Fruit fly (Drosophila melanogaster): Measurements from ENCODE around the gene CheB93a.

The CheB93a gene

DNA sequence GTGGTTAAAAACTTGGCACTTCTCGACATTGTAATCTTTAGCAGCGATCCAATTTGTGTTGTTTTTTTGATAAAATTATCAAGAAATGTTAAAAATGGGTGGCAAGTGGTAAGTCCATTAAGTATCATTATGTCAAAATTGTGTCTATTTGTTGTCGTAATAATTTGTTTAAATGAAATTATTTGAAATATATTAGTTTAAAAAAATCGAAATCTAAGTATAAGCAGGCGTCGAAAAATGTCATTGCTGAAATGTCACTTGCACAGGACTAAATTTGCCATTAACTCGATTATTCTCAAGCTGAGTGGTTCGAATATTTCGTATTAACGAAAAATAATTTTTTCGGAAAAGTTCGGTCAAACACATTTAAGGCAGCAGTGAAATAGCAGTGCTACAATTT, 3.8 kb upstream of the CheB93a start, which contains the start of gene CG7907:
Gene CG7907, plus strand, starts transcription at position 301 of the 400 bp plus-strand sequence.
- no peak for TF ChIP-seq cic (GFP tag; optimal IDR thresholded peaks at IDR 0.05)
- TF ChIP-seq cnc (optimal IDR thresholded peaks at IDR 0.05), result no peak
- TF ChIP-seq CG12768 (GFP tag; optimal IDR thresholded peaks at IDR 0.05), result no peak

- no peak for TF ChIP-seq pad (GFP tag; optimal IDR thresholded peaks at IDR 0.05)
- TF ChIP-seq CG5204 (GFP tag; optimal IDR thresholded peaks at IDR 0.05), result no peak
- TF ChIP-seq CG7045 (GFP tag; optimal IDR thresholded peaks at IDR 0.05), result no peak
- TF ChIP-seq toe (GFP tag; optimal IDR thresholded peaks at IDR 0.05), result no peak
- TF ChIP-seq CG11617 (GFP tag; optimal IDR thresholded peaks at IDR 0.05), result no peak
- TF ChIP-seq CG33017 (tag; optimal IDR thresholded peaks at IDR 0.05), result no peak
- no peak for TF ChIP-seq bab1 (GFP tag; optimal IDR thresholded peaks at IDR 0.05)
- TF ChIP-seq cic (GFP tag; optimal IDR thresholded peaks at IDR 0.05), result no peak
- TF ChIP-seq Hr96 (GFP tag; optimal IDR thresholded peaks at IDR 0.05), result no peak
- no peak for TF ChIP-seq tj (GFP tag; optimal IDR thresholded peaks at IDR 0.05)
- TF ChIP-seq CG1620 (GFP tag; optimal IDR thresholded peaks at IDR 0.05), result no peak
- TF ChIP-seq Mnt (GFP tag; optimal IDR thresholded peaks at IDR 0.05), result no peak
These were observed 537 bp upstream of the CheB93a start for dm6 chr3R:21406708-21407107.

dm6 chr3R:21408372-21408771, 1.1 kb downstream of the CheB93a start:
- no peak for TF ChIP-seq CG12768 (GFP tag; optimal IDR thresholded peaks at IDR 0.05)
- TF ChIP-seq Crg-1 (GFP tag; optimal IDR thresholded peaks at IDR 0.05), result no peak
- TF ChIP-seq pad (GFP tag; optimal IDR thresholded peaks at IDR 0.05), result no peak
- no peak for TF ChIP-seq cic (GFP tag; optimal IDR thresholded peaks at IDR 0.05)
- TF ChIP-seq bab1 (GFP tag; optimal IDR thresholded peaks at IDR 0.05), result no peak
- TF ChIP-seq CG1620 (GFP tag; optimal IDR thresholded peaks at IDR 0.05), result no peak
- TF ChIP-seq Clk (GFP tag; optimal IDR thresholded peaks at IDR 0.05), result no peak
- TF ChIP-seq CG14711 (tag; optimal IDR thresholded peaks at IDR 0.05), result no peak
- TF ChIP-seq CG7045 (GFP tag; optimal IDR thresholded peaks at IDR 0.05), result no peak
- no peak for TF ChIP-seq toe (GFP tag; optimal IDR thresholded peaks at IDR 0.05)
- TF ChIP-seq CG33017 (tag; optimal IDR thresholded peaks at IDR 0.05), result no peak
- no peak for TF ChIP-seq CG7101 (tag; optimal IDR thresholded peaks at IDR 0.05)
- TF ChIP-seq CG5204 (GFP tag; optimal IDR thresholded peaks at IDR 0.05), result no peak
- no peak for TF ChIP-seq cnc (optimal IDR thresholded peaks at IDR 0.05)
- TF ChIP-seq kay (GFP tag; ENCODE audit: borderline replicate concordance), result no peak

dm6 chr3R:21408823-21409222, 1.6 kb downstream of the CheB93a start, which contains the start of gene CheB93b:
TSS of gene CheB93b (plus strand) at chr3R:21409123.
- TF ChIP-seq kay (GFP tag; ENCODE audit: borderline replicate concordance), result no peak
- TF ChIP-seq Hr96 (GFP tag; optimal IDR thresholded peaks at IDR 0.05), result no peak
- TF ChIP-seq bab1 (GFP tag; optimal IDR thresholded peaks at IDR 0.05), result no peak
- TF ChIP-seq ovo (GFP tag; optimal IDR thresholded peaks at IDR 0.05), result no peak
- no peak for TF ChIP-seq CG7045 (GFP tag; optimal IDR thresholded peaks at IDR 0.05)
- no peak for TF ChIP-seq CG7101 (tag; optimal IDR thresholded peaks at IDR 0.05)
- no peak for TF ChIP-seq tj (GFP tag; optimal IDR thresholded peaks at IDR 0.05)
- TF ChIP-seq CG14711 (tag; optimal IDR thresholded peaks at IDR 0.05), result no peak
- no peak for TF ChIP-seq CG33017 (tag; optimal IDR thresholded peaks at IDR 0.05)

dm6 chr3R:21414169-21414568, 6.9 kb downstream of the CheB93a start:
- no peak for TF ChIP-seq Hr96 (GFP tag; optimal IDR thresholded peaks at IDR 0.05)
- TF ChIP-seq CG7045 (GFP tag; optimal IDR thresholded peaks at IDR 0.05), result no peak
- TF ChIP-seq Crg-1 (GFP tag; optimal IDR thresholded peaks at IDR 0.05), result no peak
- TF ChIP-seq ovo (GFP tag; optimal IDR thresholded peaks at IDR 0.05), result no peak
- TF ChIP-seq CG14711 (tag; optimal IDR thresholded peaks at IDR 0.05), result no peak
- no peak for TF ChIP-seq CG7101 (tag; optimal IDR thresholded peaks at IDR 0.05)
- no peak for TF ChIP-seq kay (GFP tag; ENCODE audit: borderline replicate concordance)
- TF ChIP-seq CG1620 (GFP tag; optimal IDR thresholded peaks at IDR 0.05), result no peak
- no peak for TF ChIP-seq toe (GFP tag; optimal IDR thresholded peaks at IDR 0.05)

dm6 chr3R:21415016-21415638, 7.9 kb downstream of the CheB93a start:
- TF ChIP-seq Crg-1 (GFP tag; optimal IDR thresholded peaks at IDR 0.05), result no peak
- no peak for TF ChIP-seq cic (GFP tag; optimal IDR thresholded peaks at IDR 0.05)
- no peak for TF ChIP-seq CG5204 (GFP tag; optimal IDR thresholded peaks at IDR 0.05)
- no peak for TF ChIP-seq toe (GFP tag; optimal IDR thresholded peaks at IDR 0.05)
- no peak for TF ChIP-seq ovo (GFP tag; optimal IDR thresholded peaks at IDR 0.05)
- no peak for TF ChIP-seq tj (GFP tag; optimal IDR thresholded peaks at IDR 0.05)
- TF ChIP-seq CG33017 (tag; optimal IDR thresholded peaks at IDR 0.05), result no peak

DNA sequence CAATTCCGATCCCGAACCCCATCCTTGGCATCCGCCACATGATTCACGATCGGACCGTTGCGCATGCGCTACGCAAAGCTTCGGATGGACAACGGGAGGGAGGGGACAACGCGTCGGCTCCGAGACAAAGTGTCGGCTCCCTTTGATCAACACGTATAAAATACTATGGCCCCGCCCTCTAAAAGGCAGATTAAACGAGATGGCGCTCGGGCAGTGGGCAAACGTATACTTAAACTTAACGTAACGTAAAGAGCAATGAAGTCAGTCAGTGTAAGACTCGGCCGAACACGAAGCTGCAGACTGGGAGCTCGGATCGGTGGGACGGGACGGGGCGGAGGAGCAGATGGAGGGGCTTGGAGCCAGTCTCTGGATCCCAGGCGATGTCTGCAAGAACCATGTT, 9.6 kb downstream of the CheB93a start:
- no peak for TF ChIP-seq cic (GFP tag; optimal IDR thresholded peaks at IDR 0.05)
- TF ChIP-seq pad (GFP tag; optimal IDR thresholded peaks at IDR 0.05), result no peak
- TF ChIP-seq CG33017 (tag; optimal IDR thresholded peaks at IDR 0.05), result no peak
- TF ChIP-seq CG5204 (GFP tag; optimal IDR thresholded peaks at IDR 0.05), result no peak
- no peak for TF ChIP-seq Clk (GFP tag; optimal IDR thresholded peaks at IDR 0.05)
- no peak for TF ChIP-seq CG11617 (GFP tag; optimal IDR thresholded peaks at IDR 0.05)
- no peak for TF ChIP-seq CG7101 (tag; optimal IDR thresholded peaks at IDR 0.05)
